Worm (Caenorhabditis elegans) whole organism, young adult: ENCODE results near the gene C41H7.2.
A peak's percentile ranks its signal among the peaks of the same experiment; 100 is the strongest.

Experiments
- C06A6.2 ChIP-seq: fragments of 200-800 bp; sonication (Bioruptor generic); conservative IDR thresholded peaks from 2 replicates; pipeline ENCODE4 v1.3.6; 2022; ENCODE audit warnings: missing genetic modification characterization, missing compliant biosample characterization
- C17E4.6 ChIP-seq: fragments of 200-800 bp; sonication (Bioruptor generic); IDR thresholded peaks from 2 replicates; pipeline ENCODE4 v1.3.6; 2022; ENCODE audit warnings: missing genetic modification reagents, missing genetic modification characterization, missing compliant biosample characterization
- F10E7.11 ChIP-seq: sonication (generic microtip); optimal IDR thresholded peaks from 2 replicates; lab custom pipeline; 2017; ENCODE audit warnings: mild to moderate bottlenecking, missing genetic modification characterization, moderate library complexity, missing compliant biosample characterization
- F22D6.2 ChIP-seq: sonication (generic microtip); optimal IDR thresholded peaks from 2 replicates; lab custom pipeline; 2016; ENCODE audit warnings: mild to moderate bottlenecking, missing genetic modification characterization, missing compliant biosample characterization
- F33H1.4 ChIP-seq: fragments of 200-800 bp; sonication (Bioruptor generic); IDR thresholded peaks from 2 replicates; pipeline ENCODE4 v1.3.6; 2022; ENCODE audit warnings: missing genetic modification reagents, missing genetic modification characterization, missing compliant biosample characterization
- F55B11.4 ChIP-seq: sonication (generic microtip); optimal IDR thresholded peaks from 2 replicates; lab custom pipeline; 2016; ENCODE audit warnings: missing compliant biosample characterization, missing genetic modification characterization, borderline replicate concordance; ENCODE audit not compliant: insufficient read depth
- F57A8.1 ChIP-seq: fragments of 200-800 bp; sonication (Bioruptor generic); optimal IDR thresholded peaks from 2 replicates; lab custom pipeline; 2018; ENCODE audit warnings: mild to moderate bottlenecking, missing genetic modification characterization, moderate library complexity, missing compliant biosample characterization
- F57C9.4 ChIP-seq: sonication (generic microtip); optimal IDR thresholded peaks from 2 replicates; lab custom pipeline; 2017; ENCODE audit warnings: mild to moderate bottlenecking, missing genetic modification characterization, missing compliant biosample characterization
- K12H6.12 ChIP-seq: fragments of 200-800 bp; sonication (Bioruptor generic); optimal IDR thresholded peaks from 2 replicates; lab custom pipeline; 2018; ENCODE audit warnings: mild to moderate bottlenecking, missing genetic modification characterization, missing compliant biosample characterization
- Y53G8AR.9 ChIP-seq: fragments of 200-800 bp; sonication (Bioruptor generic); conservative IDR thresholded peaks from 2 replicates; pipeline ENCODE4 v1.3.6; 2022; ENCODE audit warnings: missing genetic modification reagents, missing genetic modification characterization, missing compliant biosample characterization
- Y79H2A.3 ChIP-seq: fragments of 200-800 bp; sonication (Bioruptor generic); conservative IDR thresholded peaks from 2 replicates; pipeline ENCODE4 v1.3.6; 2022; ENCODE audit warnings: missing genetic modification reagents, missing genetic modification characterization, missing compliant biosample characterization
- aptf-2 ChIP-seq: fragments of 200-800 bp; sonication (Bioruptor generic); conservative IDR thresholded peaks from 2 replicates; pipeline ENCODE4 v1.3.6; 2022; ENCODE audit warnings: missing genetic modification reagents, missing genetic modification characterization, missing compliant biosample characterization
- atf-7 ChIP-seq: sonication (generic microtip); optimal IDR thresholded peaks from 2 replicates; lab custom pipeline; 2017; ENCODE audit warnings: mild to moderate bottlenecking, missing genetic modification characterization, missing compliant biosample characterization
- athp-1 ChIP-seq: sonication (generic microtip); optimal IDR thresholded peaks from 2 replicates; lab custom pipeline; 2017; ENCODE audit warnings: mild to moderate bottlenecking, missing genetic modification characterization, missing compliant biosample characterization
- attf-5 ChIP-seq: fragments of 200-800 bp; sonication (Bioruptor generic); optimal IDR thresholded peaks from 2 replicates; lab custom pipeline; 2018; ENCODE audit warnings: mild to moderate bottlenecking, missing genetic modification characterization, missing compliant biosample characterization
- cebp-1 ChIP-seq, 2 experiments: fragments of 200-800 bp in 1 of 2; sonication (Bioruptor generic) in 1 of 2; sonication (generic microtip) in 1 of 2; IDR thresholded peaks in 1 of 2; optimal IDR thresholded peaks in 1 of 2; 2 replicates each; pipeline versions ENCODE4 v1.3.6 to Lab custom; 2017 to 2022; ENCODE audit warnings: missing compliant biosample characterization in 2 of 2, missing genetic modification characterization in 2 of 2, mild to moderate bottlenecking in 1 of 2, missing genetic modification reagents in 1 of 2, moderate library complexity in 1 of 2
- ceh-27 ChIP-seq: fragments of 200-800 bp; sonication (Bioruptor generic); optimal IDR thresholded peaks from 2 replicates; lab custom pipeline; 2018; ENCODE audit warnings: mild to moderate bottlenecking, missing genetic modification characterization, moderate library complexity, missing compliant biosample characterization
- ceh-58 ChIP-seq: fragments of 200-800 bp; sonication (Bioruptor generic); IDR thresholded peaks from 2 replicates; pipeline ENCODE4 v1.3.6; 2022; ENCODE audit warnings: missing genetic modification characterization, missing compliant biosample characterization
- dox-1 ChIP-seq: fragments of 200-800 bp; sonication (Bioruptor generic); IDR thresholded peaks from 2 replicates; pipeline ENCODE4 v1.3.6; 2022; ENCODE audit warnings: missing genetic modification reagents, missing genetic modification characterization, missing compliant biosample characterization
- egl-18 ChIP-seq: fragments of 200-800 bp; sonication (Bioruptor generic); IDR thresholded peaks from 2 replicates; pipeline ENCODE4 v1.3.6; 2022; ENCODE audit warnings: missing genetic modification reagents, missing genetic modification characterization, missing compliant biosample characterization
- egrh-3 ChIP-seq: fragments of 200-800 bp; sonication (Bioruptor generic); IDR thresholded peaks from 2 replicates; pipeline ENCODE4 v1.3.6; 2022; ENCODE audit warnings: missing genetic modification reagents, missing genetic modification characterization, missing compliant biosample characterization
- ekl-4 ChIP-seq: fragments of 200-800 bp; sonication (Bioruptor generic); IDR thresholded peaks from 2 replicates; pipeline ENCODE4 v1.3.6; 2022; ENCODE audit warnings: missing genetic modification reagents, missing genetic modification characterization, missing compliant biosample characterization
- him-1 ChIP-seq: sonication (generic microtip); optimal IDR thresholded peaks from 2 replicates; lab custom pipeline; 2016; ENCODE audit warnings: missing genotype, missing genetic modification reagents, missing genetic modification characterization, missing compliant biosample characterization
- hmg-1.2 ChIP-seq: fragments of 200-800 bp; sonication (Bioruptor generic); IDR thresholded peaks from 2 replicates; pipeline ENCODE4 v1.3.6; 2022; ENCODE audit warnings: missing genetic modification reagents, missing genetic modification characterization, missing compliant biosample characterization
- hsf-1 ChIP-seq: fragments of 200-800 bp; sonication (Bioruptor generic); IDR thresholded peaks from 2 replicates; pipeline ENCODE4 v1.3.6; 2022; ENCODE audit warnings: missing genetic modification reagents, missing genetic modification characterization, missing compliant biosample characterization
- lag-1 ChIP-seq: fragments of 200-800 bp; sonication (Bioruptor generic); IDR thresholded peaks from 2 replicates; pipeline ENCODE4 v1.3.6; 2022; ENCODE audit warnings: missing genetic modification reagents, missing genetic modification characterization, missing compliant biosample characterization
- lin-40 ChIP-seq: sonication (generic microtip); optimal IDR thresholded peaks from 2 replicates; lab custom pipeline; 2016; ENCODE audit warnings: missing genetic modification characterization, mild to moderate bottlenecking, missing compliant biosample characterization, missing genotype, missing genetic modification reagents
- lir-1 ChIP-seq: fragments of 200-800 bp; sonication (Bioruptor generic); conservative IDR thresholded peaks from 2 replicates; pipeline ENCODE4 v1.3.6; 2022; ENCODE audit warnings: missing genetic modification reagents, missing genetic modification characterization, missing compliant biosample characterization
- lsy-27 ChIP-seq: sonication (generic microtip); optimal IDR thresholded peaks from 2 replicates; lab custom pipeline; 2017; ENCODE audit warnings: missing genetic modification characterization, mild to moderate bottlenecking, missing compliant biosample characterization, antibody characterized with exemption, missing genotype, borderline replicate concordance; ENCODE audit not compliant: insufficient read depth
- madf-8 ChIP-seq: fragments of 200-800 bp; sonication (Bioruptor generic); conservative IDR thresholded peaks from 2 replicates; pipeline ENCODE4 v1.3.6; 2022; ENCODE audit warnings: missing genetic modification reagents, missing genetic modification characterization, missing compliant biosample characterization
- mcd-1 ChIP-seq: fragments of 200-800 bp; sonication (Bioruptor generic); IDR thresholded peaks from 2 replicates; pipeline ENCODE4 v1.3.6; 2022; ENCODE audit warnings: missing genetic modification reagents, missing genetic modification characterization, missing compliant biosample characterization
- mes-4 ChIP-seq: sonication (generic microtip); optimal IDR thresholded peaks from 2 replicates; lab custom pipeline; 2016; ENCODE audit warnings: missing genotype, missing genetic modification characterization, missing compliant biosample characterization
- nfya-1 ChIP-seq: sonication (generic microtip); optimal IDR thresholded peaks from 2 replicates; lab custom pipeline; 2017; ENCODE audit warnings: antibody characterized with exemption, missing compliant biosample characterization, missing genetic modification characterization, borderline replicate concordance; ENCODE audit not compliant: insufficient read depth
- nfyb-1 ChIP-seq: fragments of 200-800 bp; sonication (Bioruptor generic); IDR thresholded peaks from 2 replicates; pipeline ENCODE4 v1.3.6; 2022; ENCODE audit warnings: missing genetic modification reagents, missing genetic modification characterization, missing compliant biosample characterization
- nhr-120 ChIP-seq: fragments of 200-800 bp; sonication (Bioruptor generic); IDR thresholded peaks from 2 replicates; pipeline ENCODE4 v1.3.6; 2022; ENCODE audit warnings: missing genetic modification characterization, missing compliant biosample characterization
- nhr-27 ChIP-seq: fragments of 200-800 bp; sonication (Bioruptor generic); optimal IDR thresholded peaks from 2 replicates; lab custom pipeline; 2018; ENCODE audit warnings: mild to moderate bottlenecking, missing genetic modification characterization, moderate library complexity, missing compliant biosample characterization
- nhr-80 ChIP-seq: sonication (generic microtip); optimal IDR thresholded peaks from 2 replicates; lab custom pipeline; 2016; ENCODE audit warnings: missing genetic modification characterization, missing compliant biosample characterization
- pha-4 ChIP-seq: fragments of 150-350 bp; sonication (generic microtip); optimal IDR thresholded peaks from 2 replicates; lab custom pipeline; 2014; ENCODE audit warnings: missing biosample characterization, missing genetic modification reagents, missing genetic modification characterization
- sea-2 ChIP-seq: fragments of 200-800 bp; sonication (Bioruptor generic); IDR thresholded peaks from 2 replicates; pipeline ENCODE4 v1.3.6; 2022; ENCODE audit warnings: missing genetic modification characterization, missing compliant biosample characterization
- snpc-1.3 ChIP-seq: sonication (generic microtip); optimal IDR thresholded peaks from 2 replicates; lab custom pipeline; 2017; ENCODE audit warnings: missing genetic modification characterization, mild to moderate bottlenecking, missing compliant biosample characterization, antibody characterized with exemption, moderate library complexity, missing genotype, missing genetic modification reagents; ENCODE audit not compliant: insufficient read depth
- snpc-4 ChIP-seq, 5 experiments: fragments of 150-350 bp in 1 of 5; sonication (generic microtip) in 4 of 5; optimal IDR thresholded peaks; 2 replicates each; lab custom pipeline; 2014 to 2018; ENCODE audit warnings: missing genetic modification characterization in 5 of 5, missing biosample characterization in 3 of 5, antibody characterized with exemption in 2 of 5, mild to moderate bottlenecking in 2 of 5, missing compliant biosample characterization in 2 of 5, missing genotype in 2 of 5, moderate library complexity in 2 of 5, missing genetic modification reagents in 1 of 5
- tbx-9 ChIP-seq: sonication (generic microtip); optimal IDR thresholded peaks from 2 replicates; lab custom pipeline; 2016; ENCODE audit warnings: borderline replicate concordance, missing genetic modification characterization, inconsistent platforms, missing compliant biosample characterization
- unc-130 ChIP-seq: sonication (generic microtip); optimal IDR thresholded peaks from 2 replicates; lab custom pipeline; 2016; ENCODE audit warnings: missing genetic modification reagents, missing genetic modification characterization, missing compliant biosample characterization
- xnd-1 ChIP-seq: sonication (generic microtip); optimal IDR thresholded peaks from 2 replicates; lab custom pipeline; 2016; ENCODE audit warnings: missing genotype, missing genetic modification reagents, missing genetic modification characterization, missing compliant biosample characterization
- zfh-2 ChIP-seq: fragments of 200-800 bp; sonication (Bioruptor generic); conservative IDR thresholded peaks from 2 replicates; pipeline ENCODE4 v1.3.6; 2022; ENCODE audit warnings: missing genetic modification reagents, missing genetic modification characterization, missing compliant biosample characterization

Gene C41H7.2

ce11 chrII:3055531-3055930, 40.9 kb downstream of the C41H7.2 start:
- TF ChIP-seq F22D6.2 (tag; lab: Kevin White, UChicago) (no peak), madf-8 (GFP tag; lab: Robert Waterston, UW) (0 out of 2 replicates have a peak, but pooled peaks have one; percentile 21), cebp-1 (GFP tag; IDR thresholded peaks at IDR 0.05; lab: Robert Waterston, UW) (no peak), cebp-1 (tag; optimal IDR thresholded peaks at IDR 0.05; lab: Kevin White, UChicago) (peak; percentile 52), mes-4 (tag; lab: Kevin White, UChicago) (no peak), attf-5 (peak; percentile 23), lag-1 (0 out of 2 replicates have a peak, but pooled peaks have one; percentile 19), ceh-27 (GFP tag; lab: Kevin White, UChicago) (peak; percentile 18), mcd-1 (GFP tag; lab: Robert Waterston, UW) (peak; percentile 37; the same call in 1 of the 2 replicates), hmg-1.2 (peak; percentile 33; the same call in 1 of the 2 replicates), C06A6.2 (no peak), nhr-80 (tag; lab: Kevin White, UChicago) (peak; percentile 20), zfh-2 (GFP tag; lab: Robert Waterston, UW) (peak; percentile 96), K12H6.12 (tag; lab: Kevin White, UChicago) (no peak), egl-18 (GFP tag; lab: Robert Waterston, UW) (0 out of 2 replicates have a peak, but pooled peaks have one; percentile 29), egrh-3 (GFP tag; lab: Robert Waterston, UW) (peak; percentile 89)
- TF ChIP-seq, all 124 proteins: peak for 11

DNA sequence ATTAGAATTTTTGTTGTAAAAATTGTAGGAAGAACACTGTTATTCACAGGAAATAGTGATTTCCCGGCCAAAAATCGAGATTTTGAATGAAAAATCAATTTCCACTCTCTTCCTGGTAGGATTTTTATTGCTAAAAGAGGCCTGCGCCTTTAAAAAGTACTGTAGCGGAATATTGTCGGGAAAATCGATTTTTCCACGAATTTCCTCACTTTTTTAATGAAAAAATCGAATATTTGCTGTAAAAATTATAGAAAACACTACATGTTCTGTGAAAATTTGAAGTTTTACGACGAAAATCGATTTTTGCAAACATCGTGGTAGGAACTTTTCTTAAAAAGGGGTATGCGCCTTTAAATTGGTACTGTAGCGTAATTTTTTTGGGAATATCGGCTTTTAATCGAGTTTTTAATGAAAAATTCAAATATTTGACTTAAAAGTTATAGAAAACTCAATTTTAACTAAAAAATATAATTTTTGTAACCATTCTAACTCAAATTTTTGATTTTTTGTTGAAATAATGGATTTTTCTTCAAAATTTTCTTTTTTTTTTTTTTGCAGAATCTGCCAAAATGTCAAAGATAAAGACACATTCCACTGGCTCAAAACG, 41.8 kb downstream of the C41H7.2 start, which contains the start of gene lin-8:
TSS of gene lin-8 (plus strand) at position 557 of the 607 bp plus-strand sequence.
- TF ChIP-seq unc-130 (GFP tag; lab: Kevin White, UChicago) (no peak), nhr-27 (no peak), nhr-120 (GFP tag; lab: Robert Waterston, UW) (no peak), lin-40 (no peak), xnd-1 (peak; percentile 96), nfya-1 (tag; lab: Kevin White, UChicago) (no peak), F57A8.1 (GFP tag; lab: Kevin White, UChicago) (no peak), F10E7.11 (no peak), hmg-1.2 (peak; percentile 8; the same call in 1 of the 2 replicates), F55B11.4 (tag; lab: Kevin White, UChicago) (no peak), Y53G8AR.9 (GFP tag; lab: Robert Waterston, UW) (no peak), C17E4.6 (GFP tag; lab: Robert Waterston, UW) (no peak), lsy-27 (no peak), athp-1 (tag; lab: Kevin White, UChicago) (peak; percentile 54), hsf-1 (no peak), snpc-1.3 (tag; lab: Kevin White, UChicago) (no peak), F57C9.4 (no peak), him-1 (peak; percentile 76), snpc-4 (GFP tag; optimal IDR thresholded peaks at IDR 0.05; lab: Kevin White, UChicago) (no peak), snpc-4 (tag; optimal IDR thresholded peaks at IDR 0.05; lab: Kevin White, UChicago) (peak in 1 of 4 experiments; percentile 9), ceh-58 (GFP tag; lab: Robert Waterston, UW) (no peak), ekl-4 (GFP tag; lab: Robert Waterston, UW) (no peak), Y79H2A.3 (GFP tag; lab: Robert Waterston, UW) (no peak), tbx-9 (tag; lab: Kevin White, UChicago) (no peak), atf-7 (no peak), nfyb-1 (GFP tag; lab: Robert Waterston, UW) (0 out of 2 replicates have a peak, but pooled peaks have one; percentile 18), pha-4 (no peak), sea-2 (no peak), F33H1.4 (peak; percentile 84), aptf-2 (GFP tag; lab: Robert Waterston, UW) (no peak), dox-1 (GFP tag; lab: Robert Waterston, UW) (peak; percentile 48; the same call in 1 of the 2 replicates), lir-1 (no peak)
